Fruit fly (Drosophila melanogaster) whole organism, embryonic: ENCODE results near the gene CG5665.

Experiments used
- Atf-2 ChIP-seq: fragments of 200-800 bp; sonication (Bioruptor generic); optimal IDR thresholded peaks from 2 replicates; lab custom pipeline; 2016; ENCODE audit warnings: missing biosample characterization, missing genetic modification characterization
- B-H2 ChIP-seq: fragments of 200-800 bp; sonication (Bioruptor generic); optimal IDR thresholded peaks from 2 replicates; lab custom pipeline; 2018; ENCODE audit warnings: missing biosample characterization, mild to moderate bottlenecking, missing genetic modification characterization
- CG1603 ChIP-seq: fragments of 200-800 bp; sonication (Bioruptor generic); optimal IDR thresholded peaks from 2 replicates; lab custom pipeline; 2019; ENCODE audit warnings: missing biosample characterization, mild to moderate bottlenecking, missing genetic modification characterization, moderate library complexity
- CG16863 ChIP-seq: fragments of 200-800 bp; sonication (Bioruptor generic); optimal IDR thresholded peaks from 3 replicates; lab custom pipeline; 2016; ENCODE audit warnings: missing biosample characterization, missing genetic modification characterization
- CG1792 ChIP-seq: fragments of 200-800 bp; sonication (Bioruptor generic); optimal IDR thresholded peaks from 2 replicates; lab custom pipeline; 2016; ENCODE audit warnings: missing biosample characterization, missing genetic modification characterization
- CG2678 ChIP-seq: fragments of 200-800 bp; sonication (Bioruptor generic); optimal IDR thresholded peaks from 3 replicates; lab custom pipeline; 2019; ENCODE audit warnings: missing biosample characterization, mild to moderate bottlenecking, missing genetic modification characterization, moderate library complexity
- CG32767 ChIP-seq: fragments of 200-800 bp; sonication (Bioruptor generic); IDR thresholded peaks from 2 replicates; pipeline ENCODE4 v1.3.6; 2022; ENCODE audit warnings: missing biosample characterization, missing genetic modification characterization
- CG3847 ChIP-seq: fragments of 200-800 bp; sonication (Bioruptor generic); IDR thresholded peaks from 2 replicates; pipeline ENCODE4 v1.3.6; 2022; ENCODE audit warnings: missing biosample characterization, missing genetic modification characterization
- CG4328 ChIP-seq: fragments of 200-800 bp; sonication (Bioruptor generic); optimal IDR thresholded peaks from 3 replicates; lab custom pipeline; 2017; ENCODE audit warnings: missing biosample characterization, missing genetic modification reagents, missing genetic modification characterization
- CG6254 ChIP-seq: fragments of 200-800 bp; sonication (Bioruptor generic); optimal IDR thresholded peaks from 3 replicates; lab custom pipeline; 2017; ENCODE audit warnings: mild to moderate bottlenecking, missing biosample characterization, missing genetic modification reagents, missing genetic modification characterization
- CG6791 ChIP-seq: fragments of 200-800 bp; sonication (Bioruptor generic); IDR thresholded peaks from 3 replicates; pipeline ENCODE4 v1.3.6; 2022; ENCODE audit warnings: missing biosample characterization, missing genetic modification characterization; ENCODE audit not compliant: partially characterized antibody
- CG6854 ChIP-seq: fragments of 200-800 bp; sonication (Bioruptor generic); optimal IDR thresholded peaks from 3 replicates; lab custom pipeline; 2017; ENCODE audit warnings: missing biosample characterization, mild to moderate bottlenecking, missing genetic modification characterization
- CG7839 ChIP-seq: fragments of 200-800 bp; sonication (Bioruptor generic); optimal IDR thresholded peaks from 3 replicates; lab custom pipeline; 2018; ENCODE audit warnings: missing biosample characterization, mild to moderate bottlenecking, missing genetic modification characterization, moderate library complexity
- CG9876 ChIP-seq: fragments of 200-800 bp; sonication (Bioruptor generic); optimal IDR thresholded peaks from 2 replicates; lab custom pipeline; 2016; ENCODE audit warnings: missing biosample characterization, missing genetic modification characterization
- CHES-1-like ChIP-seq: fragments of 200-800 bp; sonication (Bioruptor generic); optimal IDR thresholded peaks from 2 replicates; lab custom pipeline; 2016; ENCODE audit warnings: missing biosample characterization, missing genetic modification characterization
- D ChIP-seq, 2 experiments: fragments of 200-800 bp in 1 of 2; fragments of >200 bp in 1 of 2; sonication (Bioruptor generic) in 1 of 2; optimal IDR thresholded peaks; 2 replicates in 1 of 2; 3 replicates in 1 of 2; lab custom pipeline; 2017; ENCODE audit warnings: mild to moderate bottlenecking in 1 of 2, missing biosample characterization in 1 of 2, missing genetic modification characterization in 1 of 2, missing genetic modification reagents in 1 of 2
- Dad ChIP-seq: fragments of 200-800 bp; sonication (Bioruptor generic); optimal IDR thresholded peaks from 3 replicates; lab custom pipeline; 2016; ENCODE audit warnings: missing biosample characterization, missing genetic modification characterization
- Deaf1 ChIP-seq: fragments of 200-800 bp; optimal IDR thresholded peaks from 3 replicates; lab custom pipeline; 2019; ENCODE audit warnings: missing biosample characterization, mild to moderate bottlenecking, missing genetic modification characterization, moderate library complexity
- Doc3 ChIP-seq: fragments of 200-800 bp; sonication (Bioruptor generic); IDR thresholded peaks from 3 replicates; pipeline ENCODE4 v1.3.6; 2022; ENCODE audit warnings: missing biosample characterization, missing genetic modification characterization; ENCODE audit not compliant: partially characterized antibody
- HLH3B ChIP-seq: fragments of 200-800 bp; sonication (Bioruptor generic); IDR thresholded peaks from 2 replicates; pipeline ENCODE4 v1.3.6; 2022; ENCODE audit warnings: missing biosample characterization, missing genetic modification characterization
- HLH4C ChIP-seq: fragments of 200-800 bp; sonication (Bioruptor generic); IDR thresholded peaks from 3 replicates; pipeline ENCODE4 v1.3.6; 2022; ENCODE audit warnings: missing biosample characterization, missing genetic modification characterization; ENCODE audit not compliant: partially characterized antibody
- HmgD ChIP-seq: fragments of 200-800 bp; sonication (Bioruptor generic); optimal IDR thresholded peaks from 3 replicates; lab custom pipeline; 2016; ENCODE audit warnings: missing biosample characterization, missing genetic modification characterization
- Hr78 ChIP-seq, 2 experiments: fragments of 200-800 bp in 1 of 2; fragments of >200 bp in 1 of 2; sonication (Bioruptor generic) in 1 of 2; optimal IDR thresholded peaks; 2 replicates each; lab custom pipeline; 2017 to 2019; ENCODE audit warnings: missing biosample characterization in 2 of 2, missing genetic modification characterization in 2 of 2, mild to moderate bottlenecking in 1 of 2, moderate library complexity in 1 of 2
- MESR4 ChIP-seq: fragments of 200-800 bp; sonication (Bioruptor generic); optimal IDR thresholded peaks from 2 replicates; lab custom pipeline; 2018; ENCODE audit warnings: missing biosample characterization, mild to moderate bottlenecking, missing genetic modification characterization, moderate library complexity
- NfI ChIP-seq: fragments of 200-800 bp; sonication (Bioruptor generic); optimal IDR thresholded peaks from 3 replicates; lab custom pipeline; 2018; ENCODE audit warnings: missing biosample characterization, mild to moderate bottlenecking, missing genetic modification characterization, moderate library complexity
- Ravus ChIP-seq: fragments of 200-800 bp; sonication (Bioruptor generic); IDR thresholded peaks from 2 replicates; pipeline ENCODE4 v1.3.6; 2022; ENCODE audit warnings: missing biosample characterization, missing genetic modification characterization
- Stat92E ChIP-seq, 3 experiments: fragments of >200 bp in 2 of 3; fragments of 200-800 bp in 1 of 3; sonication (Bioruptor generic) in 1 of 3; optimal IDR thresholded peaks; 2 replicates each; lab custom pipeline; 2017 to 2019; ENCODE audit warnings: missing biosample characterization in 3 of 3, missing genetic modification characterization in 3 of 3, mild to moderate bottlenecking in 1 of 3, moderate library complexity in 1 of 3
- TFAM ChIP-seq: fragments of 200-800 bp; sonication (Bioruptor generic); optimal IDR thresholded peaks from 2 replicates; lab custom pipeline; 2017; ENCODE audit warnings: missing biosample characterization, missing genetic modification characterization, inconsistent platforms
- ara ChIP-seq: fragments of 200-800 bp; sonication (Bioruptor generic); IDR thresholded peaks from 2 replicates; pipeline ENCODE4 v1.3.6; 2022; ENCODE audit warnings: missing biosample characterization, missing genetic modification characterization
- bowl ChIP-seq: fragments of 200-800 bp; sonication (Bioruptor generic); IDR thresholded peaks from 2 replicates; pipeline ENCODE4 v1.3.6; 2022; ENCODE audit warnings: missing biosample characterization, missing genetic modification characterization
- chm ChIP-seq: fragments of 200-800 bp; sonication (Bioruptor generic); IDR thresholded peaks from 2 replicates; pipeline ENCODE4 v1.3.6; 2022; ENCODE audit warnings: missing biosample characterization, missing genetic modification characterization
- da ChIP-seq: fragments of 200-800 bp; sonication (Bioruptor generic); optimal IDR thresholded peaks from 2 replicates; lab custom pipeline; 2016; ENCODE audit warnings: missing biosample characterization, missing genetic modification characterization
- eyg ChIP-seq: fragments of 200-800 bp; sonication (Bioruptor generic); optimal IDR thresholded peaks from 3 replicates; lab custom pipeline; 2016; ENCODE audit warnings: missing biosample characterization, missing genetic modification characterization
- fd102C ChIP-seq: fragments of 200-800 bp; sonication (Bioruptor generic); optimal IDR thresholded peaks from 2 replicates; lab custom pipeline; 2018; ENCODE audit warnings: missing biosample characterization, mild to moderate bottlenecking, missing genetic modification characterization, moderate library complexity
- gem ChIP-seq: fragments of 200-800 bp; sonication (Bioruptor generic); optimal IDR thresholded peaks from 2 replicates; lab custom pipeline; 2019; ENCODE audit warnings: missing biosample characterization, mild to moderate bottlenecking, missing genetic modification characterization, moderate library complexity
- gsb ChIP-seq: fragments of 200-800 bp; sonication (Bioruptor generic); IDR thresholded peaks from 2 replicates; pipeline ENCODE4 v1.3.6; 2022; ENCODE audit warnings: missing biosample characterization, missing genetic modification characterization
- gsb-n ChIP-seq: fragments of 200-800 bp; sonication (Bioruptor generic); optimal IDR thresholded peaks from 3 replicates; lab custom pipeline; 2018; ENCODE audit warnings: missing biosample characterization, mild to moderate bottlenecking, missing genetic modification characterization
- luna ChIP-seq: fragments of 200-800 bp; sonication (Bioruptor generic); optimal IDR thresholded peaks from 2 replicates; lab custom pipeline; 2016; ENCODE audit warnings: missing biosample characterization, missing genetic modification characterization
- odd ChIP-seq: fragments of 200-800 bp; sonication (Bioruptor generic); optimal IDR thresholded peaks from 2 replicates; lab custom pipeline; 2017; ENCODE audit warnings: missing biosample characterization, mild to moderate bottlenecking, missing genetic modification characterization
- phol ChIP-seq: fragments of 200-800 bp; sonication (Bioruptor generic); optimal IDR thresholded peaks from 3 replicates; lab custom pipeline; 2018; ENCODE audit warnings: missing biosample characterization, mild to moderate bottlenecking, missing genetic modification characterization, moderate library complexity
- pros ChIP-seq: fragments of 200-800 bp; sonication (Bioruptor generic); optimal IDR thresholded peaks from 3 replicates; lab custom pipeline; 2019; ENCODE audit warnings: missing biosample characterization, mild to moderate bottlenecking, missing genetic modification characterization, moderate library complexity
- psq ChIP-seq: fragments of 200-800 bp; sonication (Bioruptor generic); optimal IDR thresholded peaks from 2 replicates; lab custom pipeline; 2017; ENCODE audit warnings: missing biosample characterization, missing genetic modification characterization
- run ChIP-seq: fragments of 200-800 bp; sonication (Bioruptor generic); optimal IDR thresholded peaks from 3 replicates; lab custom pipeline; 2018; ENCODE audit warnings: missing biosample characterization, mild to moderate bottlenecking, missing genetic modification characterization
- sima ChIP-seq: fragments of 200-800 bp; sonication (Bioruptor generic); optimal IDR thresholded peaks from 2 replicates; lab custom pipeline; 2016; ENCODE audit warnings: missing biosample characterization, missing genetic modification characterization
- sr ChIP-seq: fragments of 200-800 bp; sonication (Bioruptor generic); IDR thresholded peaks from 3 replicates; pipeline ENCODE4 v1.3.6; 2022; ENCODE audit warnings: missing biosample characterization, missing genetic modification characterization
- trh ChIP-seq: fragments of 200-800 bp; sonication (Bioruptor generic); optimal IDR thresholded peaks from 2 replicates; lab custom pipeline; 2016; ENCODE audit warnings: missing biosample characterization, missing genetic modification characterization
- tup ChIP-seq: fragments of 200-800 bp; sonication (Bioruptor generic); optimal IDR thresholded peaks from 2 replicates; lab custom pipeline; 2016; ENCODE audit warnings: missing biosample characterization, mild to moderate bottlenecking, missing genetic modification characterization, moderate library complexity
- z ChIP-seq: fragments of 200-800 bp; sonication (Bioruptor generic); IDR thresholded peaks from 3 replicates; pipeline ENCODE4 v1.3.6; 2022; ENCODE audit warnings: missing biosample characterization, missing genetic modification characterization

Gene CG5665

dm6 chr3L:20347762-20348580, 10.3 kb upstream of the CG5665 start, which contains the start of the genes Rbbp5 and eRF1 (continued):
- TF ChIP-seq CG4328 (GFP tag; lab: Kevin White, UChicago) = peak; percentile 10
- TF ChIP-seq Deaf1 (tag; lab: Kevin White, UChicago) = no peak
- TF ChIP-seq phol (tag; lab: Kevin White, UChicago) = peak; percentile 84
- no peak for TF ChIP-seq Hr78 (GFP tag; optimal IDR thresholded peaks at IDR 0.05; lab: Kevin White, UChicago)
- peak; percentile 63 for TF ChIP-seq NfI
- peak; percentile 86 for TF ChIP-seq HLH4C
- no peak for TF ChIP-seq gsb-n (tag; lab: Kevin White, UChicago)
- peak; percentile 64 for TF ChIP-seq CG1603 (tag; lab: Kevin White, UChicago)
- TF ChIP-seq Dad (GFP tag; lab: Kevin White, UChicago) = peak; percentile 54
- TF ChIP-seq D (optimal IDR thresholded peaks at IDR 0.05; lab: Kevin White, UChicago) = peak; percentile 30
- TF ChIP-seq D (GFP tag; optimal IDR thresholded peaks at IDR 0.05; lab: Kevin White, UChicago) = no peak
- no peak for TF ChIP-seq bowl
- TF ChIP-seq eyg = no peak
- peak; percentile 94 for TF ChIP-seq CG6791 (GFP tag; lab: Robert Waterston, UW)
- TF ChIP-seq CG7839 (tag; lab: Kevin White, UChicago) = no peak
- TF ChIP-seq Atf-2 (GFP tag; lab: Kevin White, UChicago) = peak; percentile 28
- TF ChIP-seq tup (GFP tag; lab: Kevin White, UChicago) = no peak
- no peak for TF ChIP-seq z (GFP tag; lab: Robert Waterston, UW)
- TF ChIP-seq CG32767 (GFP tag; lab: Robert Waterston, UW) = no peak
- peak; percentile 40 for TF ChIP-seq Ravus (GFP tag; lab: Robert Waterston, UW)
- peak; percentile 26 for TF ChIP-seq CG6254
- peak; percentile 80 for TF ChIP-seq CG2678 (tag; lab: Kevin White, UChicago)
- TF ChIP-seq CG9876 (GFP tag; lab: Kevin White, UChicago) = peak; percentile 38
- peak; percentile 32 for TF ChIP-seq CG16863 (GFP tag; lab: Kevin White, UChicago)
- TF ChIP-seq TFAM = no peak
- TF ChIP-seq fd102C = no peak
- TF ChIP-seq CG1792 (GFP tag; lab: Kevin White, UChicago) = no peak
- no peak for TF ChIP-seq Stat92E (GFP tag; optimal IDR thresholded peaks at IDR 0.05; lab: Kevin White, UChicago)
- peak; percentile 65; the same call in 1 of the 2 replicates for TF ChIP-seq HLH3B
- no peak for TF ChIP-seq CG6854
- TF ChIP-seq CHES-1-like (GFP tag; lab: Kevin White, UChicago) = peak; percentile 16
- TF ChIP-seq gem = peak; percentile 89
- peak; percentile 36 for TF ChIP-seq trh
- no peak for TF ChIP-seq odd (GFP tag; lab: Kevin White, UChicago)
- peak; percentile 75 for TF ChIP-seq B-H2 (GFP tag; lab: Kevin White, UChicago)
- peak; percentile 74 for TF ChIP-seq Doc3 (GFP tag; lab: Robert Waterston, UW)
- peak; percentile 5 for TF ChIP-seq luna (GFP tag; lab: Kevin White, UChicago)
- TF ChIP-seq da (GFP tag; lab: Kevin White, UChicago) = no peak
- TF ChIP-seq chm (GFP tag; lab: Robert Waterston, UW) = peak; percentile 61
- TF ChIP-seq pros = no peak
- no peak for TF ChIP-seq sr
- peak; percentile 88 for TF ChIP-seq MESR4 (GFP tag; lab: Kevin White, UChicago)
- peak; percentile 37 for TF ChIP-seq HmgD (GFP tag; lab: Kevin White, UChicago)
- TF ChIP-seq CG3847 = peak; percentile 85
- peak; percentile 32 for TF ChIP-seq psq
- TF ChIP-seq ara (GFP tag; lab: Robert Waterston, UW) = peak; percentile 69
- TF ChIP-seq sima = no peak
- TF ChIP-seq run (tag; lab: Kevin White, UChicago) = no peak
- TF ChIP-seq gsb (GFP tag; lab: Robert Waterston, UW) = no peak; the same call in 1 of the 2 replicates
